Worm (Caenorhabditis elegans): Measurements from ENCODE around the gene srt-54.

The srt-54 gene

ce11 chrII:79166-79565, 37.9 kb upstream of the srt-54 start, which contains the start of gene C23H3.9:
Gene C23H3.9 (minus strand): TSS chrII:79266.
- TF ChIP-seq lin-35 (GFP tag; optimal IDR thresholded peaks at IDR 0.05) (no peak), F57A8.1 (GFP tag; optimal IDR thresholded peaks at IDR 0.05) (no peak), tbx-9 (tag; optimal IDR thresholded peaks at IDR 0.05; ENCODE audit: borderline replicate concordance) (no peak)

ce11 chrII:84134-84533, 32.9 kb upstream of the srt-54 start, which contains the start of gene C50D2.6:
Gene C50D2.6 (plus strand): TSS chrII:84434.
- no peak for TF ChIP-seq him-1 (tag; optimal IDR thresholded peaks at IDR 0.05)

DNA sequence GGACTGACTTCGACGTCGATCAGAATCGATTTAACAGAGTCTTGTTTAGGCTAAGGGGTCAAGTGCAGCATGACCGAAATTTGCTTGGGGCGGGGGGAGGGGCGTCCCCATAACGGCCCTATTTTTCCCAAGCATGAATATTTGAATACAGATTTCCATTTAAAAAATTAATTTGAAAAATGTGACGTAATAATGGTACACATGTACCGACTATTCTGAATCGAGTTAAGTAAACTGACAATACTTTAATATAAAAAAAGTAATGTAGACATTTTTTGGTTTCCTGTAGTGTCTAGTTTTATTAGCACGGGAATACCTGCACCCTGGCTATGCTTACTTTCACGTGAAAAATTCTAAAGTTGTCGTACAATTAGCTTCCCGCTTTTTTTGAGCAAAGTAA, 30.2 kb upstream of the srt-54 start:
- TF ChIP-seq lin-26 (GFP tag; IDR thresholded peaks at IDR 0.05) (no peak), lsy-27 (tag; optimal IDR thresholded peaks at IDR 0.05; ENCODE audit: borderline replicate concordance, insufficient read depth) (no peak), F37B4.10 (GFP tag; IDR thresholded peaks at IDR 0.05) (no peak), mel-28 (tag; optimal IDR thresholded peaks at IDR 0.05; ENCODE audit: borderline replicate concordance) (no peak)

- TF ChIP-seq him-1 (tag; optimal IDR thresholded peaks at IDR 0.05) (peak; percentile 95), Y79H2A.3 (GFP tag; conservative IDR thresholded peaks at IDR 0.05) (no peak), egl-18 (GFP tag; IDR thresholded peaks at IDR 0.05) (no peak)
Measured at ce11 chrII:87937-88336, 29.1 kb upstream of the srt-54 start.

- no peak for TF ChIP-seq ztf-25 (GFP tag; IDR thresholded peaks at IDR 0.05)
- no peak for TF ChIP-seq gei-17 (GFP tag; optimal IDR thresholded peaks at IDR 0.05)
- no peak for TF ChIP-seq lir-1 (GFP tag; conservative IDR thresholded peaks at IDR 0.05)
- TF ChIP-seq C17E4.6 (GFP tag; IDR thresholded peaks at IDR 0.05) = no peak
- TF ChIP-seq sdz-38 (tag; optimal IDR thresholded peaks at IDR 0.05) = no peak
- TF ChIP-seq F57C9.4 (tag; optimal IDR thresholded peaks at IDR 0.05) = no peak
- TF ChIP-seq lsl-1 (GFP tag; optimal IDR thresholded peaks at IDR 0.05) = no peak
- no peak for TF ChIP-seq zfh-2 (GFP tag; conservative IDR thresholded peaks at IDR 0.05)
- no peak for TF ChIP-seq ceh-27 (GFP tag; optimal IDR thresholded peaks at IDR 0.05)
- no peak for TF ChIP-seq lin-40 (tag; optimal IDR thresholded peaks at IDR 0.05)
- TF ChIP-seq ztf-6 (GFP tag; IDR thresholded peaks at IDR 0.05) = no peak
- TF ChIP-seq ama-1 (optimal IDR thresholded peaks at IDR 0.05) = no peak
- no peak for TF ChIP-seq ama-1 (GFP tag; optimal IDR thresholded peaks at IDR 0.05)
- no peak for TF ChIP-seq fkh-3 (tag; optimal IDR thresholded peaks at IDR 0.05)
Measured at ce11 chrII:91419-91818, 25.6 kb upstream of the srt-54 start, which contains the start of gene mcat-1. Gene mcat-1 (minus strand): TSS chrII:91519.

DNA sequence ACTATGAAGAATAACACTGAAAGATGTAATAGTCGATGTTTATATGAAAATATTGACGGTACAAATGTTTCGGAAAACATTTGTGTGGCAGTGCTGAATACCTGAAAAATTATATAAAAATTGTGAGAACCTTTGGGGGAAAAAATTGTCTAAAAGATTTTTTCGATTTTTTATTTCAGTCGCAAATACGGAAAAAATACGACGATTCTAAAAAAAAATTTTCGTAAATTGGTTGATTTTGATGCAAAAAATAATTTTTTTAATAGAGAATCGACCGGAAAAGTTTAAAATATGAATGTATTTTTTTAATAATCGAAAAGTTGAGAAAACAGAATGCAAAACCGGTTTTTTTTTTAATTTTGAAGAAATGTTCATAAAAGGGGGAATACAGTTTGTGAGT, 21.8 kb upstream of the srt-54 start, which contains the start of gene C50D2.7:
Gene C50D2.7, minus strand, starts transcription at position 101 of the 400 bp plus-strand sequence.
- TF ChIP-seq snpc-4 (GFP tag; optimal IDR thresholded peaks at IDR 0.05) (no peak), snpc-4 (tag; optimal IDR thresholded peaks at IDR 0.05) (no peak), nhr-90 (tag; optimal IDR thresholded peaks at IDR 0.05) (no peak), bed-2 (GFP tag; IDR thresholded peaks at IDR 0.05) (no peak), nfya-2 (GFP tag; IDR thresholded peaks at IDR 0.05) (no peak), lir-1 (GFP tag; conservative IDR thresholded peaks at IDR 0.05) (no peak)

Data from whole organism, young adult.